Worm (Caenorhabditis elegans): ENCODE results near the gene sre-54.

ce11 chrII:12380888-12381287 is 48.2 kb downstream of the sre-54 start:
- TF ChIP-seq unc-62 (GFP tag; optimal IDR thresholded peaks at IDR 0.05) (no peak), nhr-76 (tag; optimal IDR thresholded peaks at IDR 0.05) (no peak), lin-39 (tag; optimal IDR thresholded peaks at IDR 0.05) (no peak), elt-2 (tag; optimal IDR thresholded peaks at IDR 0.05) (no peak), nhr-12 (tag; optimal IDR thresholded peaks at IDR 0.05) (no peak), elt-3 (tag; optimal IDR thresholded peaks at IDR 0.05) (no peak), snpc-4 (tag; optimal IDR thresholded peaks at IDR 0.05) (no peak), ceh-28 (tag; optimal IDR thresholded peaks at IDR 0.05) (no peak), zag-1 (tag; optimal IDR thresholded peaks at IDR 0.05) (no peak)

Measured in whole organism, L3 larva.